Worm (Caenorhabditis elegans) whole organism, L1 larva: ENCODE results near the gene C45G9.14.

Experiments used
- C16A3.4 ChIP-seq: fragments of 150-350 bp; optimal IDR thresholded peaks from 2 replicates; lab custom pipeline; 2014; ENCODE audit warnings: missing biosample characterization, missing genetic modification characterization
- alr-1 ChIP-seq: fragments of 200-800 bp; sonication (Bioruptor generic); optimal IDR thresholded peaks from 2 replicates; lab custom pipeline; 2018; ENCODE audit warnings: borderline replicate concordance, mild to moderate bottlenecking, missing genetic modification characterization, missing compliant biosample characterization
- ama-1 ChIP-seq: fragments of 150-350 bp; optimal IDR thresholded peaks from 2 replicates; lab custom pipeline; 2014
- blmp-1 ChIP-seq: fragments of 150-350 bp; optimal IDR thresholded peaks from 2 replicates; lab custom pipeline; 2014; ENCODE audit warnings: missing biosample characterization, missing genetic modification characterization
- ceh-82 ChIP-seq, 3 experiments: fragments of 150-350 bp in 1 of 3; sonication (generic microtip) in 2 of 3; optimal IDR thresholded peaks; 2 replicates each; lab custom pipeline; 2014 to 2017; ENCODE audit warnings: missing biosample characterization in 3 of 3, missing genetic modification characterization in 3 of 3
- ceh-88 ChIP-seq: fragments of 200-800 bp; sonication (Bioruptor generic); IDR thresholded peaks from 2 replicates; pipeline ENCODE4 v1.3.6; 2022; ENCODE audit warnings: missing genetic modification characterization, missing compliant biosample characterization
- ces-1 ChIP-seq: fragments of 150-350 bp; optimal IDR thresholded peaks from 2 replicates; lab custom pipeline; 2014; ENCODE audit warnings: missing biosample characterization, missing genetic modification reagents, missing genetic modification characterization
- dsc-1 ChIP-seq: sonication (generic microtip); optimal IDR thresholded peaks from 2 replicates; lab custom pipeline; 2016; ENCODE audit warnings: mild to moderate bottlenecking, missing genetic modification characterization, missing compliant biosample characterization
- efl-1 ChIP-seq, 4 experiments: fragments of 150-350 bp; optimal IDR thresholded peaks in 3 of 4; peaks in 1 of 4; 1 replicate in 1 of 4; 2 replicates in 3 of 4; lab custom pipeline; 2014; ENCODE audit warnings: missing biosample characterization in 2 of 4, missing genetic modification characterization in 2 of 4, missing genetic modification reagents in 2 of 4
- efl-3 ChIP-seq: fragments of 200-800 bp; sonication (Bioruptor generic); optimal IDR thresholded peaks from 2 replicates; lab custom pipeline; 2018; ENCODE audit warnings: mild to moderate bottlenecking, missing genetic modification characterization, missing compliant biosample characterization
- egl-13 ChIP-seq: sonication (generic microtip); optimal IDR thresholded peaks from 2 replicates; lab custom pipeline; 2016; ENCODE audit warnings: missing genotype, missing genetic modification reagents, missing genetic modification characterization, missing compliant biosample characterization
- elt-3 ChIP-seq, 6 experiments: fragments of 150-350 bp in 1 of 6; sonication (generic microtip); optimal IDR thresholded peaks; 2 replicates each; lab custom pipeline; 2017 to 2018; ENCODE audit warnings: missing biosample characterization in 6 of 6, missing genetic modification characterization in 6 of 6, inconsistent platforms in 1 of 6
- fkh-4 ChIP-seq: sonication (generic microtip); optimal IDR thresholded peaks from 2 replicates; lab custom pipeline; 2016; ENCODE audit warnings: missing compliant biosample characterization, missing genetic modification characterization, borderline replicate concordance
- fkh-8 ChIP-seq: sonication (generic microtip); optimal IDR thresholded peaks from 2 replicates; lab custom pipeline; 2016; ENCODE audit warnings: mild to moderate bottlenecking, missing genetic modification characterization, missing compliant biosample characterization
- fos-1 ChIP-seq: fragments of 150-350 bp; optimal IDR thresholded peaks from 2 replicates; lab custom pipeline; 2014; ENCODE audit warnings: missing biosample characterization, missing genetic modification characterization
- hlh-17 ChIP-seq: fragments of 200-800 bp; sonication (Bioruptor generic); optimal IDR thresholded peaks from 2 replicates; lab custom pipeline; 2018; ENCODE audit warnings: missing genetic modification characterization, mild to moderate bottlenecking, missing compliant biosample characterization, moderate library complexity, borderline replicate concordance
- irx-1 ChIP-seq: sonication (generic microtip); optimal IDR thresholded peaks from 2 replicates; lab custom pipeline; 2016; ENCODE audit warnings: missing genetic modification characterization, missing compliant biosample characterization
- isw-1 ChIP-seq: fragments of 200-800 bp; sonication (Bioruptor generic); IDR thresholded peaks from 2 replicates; pipeline ENCODE4 v1.3.6; 2022; ENCODE audit warnings: missing genetic modification characterization, missing compliant biosample characterization
- jun-1 ChIP-seq: fragments of 150-350 bp; optimal IDR thresholded peaks from 2 replicates; lab custom pipeline; 2014; ENCODE audit warnings: missing biosample characterization, missing genetic modification reagents, missing genetic modification characterization
- lin-13 ChIP-seq: fragments of 150-350 bp; optimal IDR thresholded peaks from 2 replicates; lab custom pipeline; 2014; ENCODE audit warnings: missing biosample characterization, missing genetic modification reagents, missing genetic modification characterization
- lin-35 ChIP-seq, 2 experiments: fragments of 150-350 bp; optimal IDR thresholded peaks; 2 replicates each; lab custom pipeline; 2014; ENCODE audit warnings: missing biosample characterization in 2 of 2, missing genetic modification characterization in 2 of 2, missing genetic modification reagents in 2 of 2
- lir-3 ChIP-seq: sonication (generic microtip); optimal IDR thresholded peaks from 2 replicates; lab custom pipeline; 2016; ENCODE audit warnings: mild to moderate bottlenecking, missing genetic modification characterization, moderate library complexity, missing compliant biosample characterization; ENCODE audit not compliant: poor library complexity
- lsy-2 ChIP-seq, 2 experiments: fragments of 150-350 bp; optimal IDR thresholded peaks; 2 replicates each; lab custom pipeline; 2014; ENCODE audit warnings: missing biosample characterization in 2 of 2, missing genetic modification characterization in 2 of 2
- mef-2 ChIP-seq: fragments of 150-350 bp; optimal IDR thresholded peaks from 2 replicates; lab custom pipeline; 2014; ENCODE audit warnings: missing biosample characterization, missing genetic modification characterization
- mep-1 ChIP-seq: fragments of 150-350 bp; optimal IDR thresholded peaks from 2 replicates; lab custom pipeline; 2014; ENCODE audit warnings: missing biosample characterization, missing genetic modification characterization
- nhr-19 ChIP-seq: fragments of 200-800 bp; sonication (Bioruptor generic); conservative IDR thresholded peaks from 2 replicates; pipeline ENCODE4 v1.3.6; 2022; ENCODE audit warnings: missing genetic modification characterization, missing compliant biosample characterization
- nhr-20 ChIP-seq: sonication (generic microtip); optimal IDR thresholded peaks from 2 replicates; lab custom pipeline; 2016; ENCODE audit warnings: mild to moderate bottlenecking, missing genetic modification characterization, missing compliant biosample characterization
- nhr-47 ChIP-seq: sonication (generic microtip); optimal IDR thresholded peaks from 2 replicates; lab custom pipeline; 2016; ENCODE audit warnings: mild to moderate bottlenecking, missing genetic modification characterization, moderate library complexity, missing compliant biosample characterization
- nhr-71 ChIP-seq: sonication (generic microtip); optimal IDR thresholded peaks from 2 replicates; lab custom pipeline; 2016; ENCODE audit warnings: mild to moderate bottlenecking, missing genetic modification characterization, moderate library complexity, missing compliant biosample characterization
- nhr-77 ChIP-seq: fragments of 150-350 bp; optimal IDR thresholded peaks from 2 replicates; lab custom pipeline; 2014; ENCODE audit warnings: missing biosample characterization, missing genetic modification characterization
- nhr-85 ChIP-seq: sonication (generic microtip); peaks from one replicate; lab custom pipeline; 2016; ENCODE audit warnings: missing genetic modification characterization, inconsistent platforms, missing compliant biosample characterization
- nhr-90 ChIP-seq: sonication (generic microtip); optimal IDR thresholded peaks from 2 replicates; lab custom pipeline; 2016; ENCODE audit warnings: mild to moderate bottlenecking, missing genetic modification characterization, missing compliant biosample characterization; ENCODE audit not compliant: poor library complexity
- pqm-1 ChIP-seq: sonication (generic microtip); optimal IDR thresholded peaks from 3 replicates; lab custom pipeline; 2017; ENCODE audit warnings: missing biosample characterization, missing genetic modification characterization
- rnt-1 ChIP-seq: sonication (generic microtip); optimal IDR thresholded peaks from 2 replicates; lab custom pipeline; 2016; ENCODE audit warnings: mild to moderate bottlenecking, missing genetic modification characterization, moderate library complexity, missing compliant biosample characterization
- skn-1 ChIP-seq: fragments of 150-350 bp; optimal IDR thresholded peaks from 2 replicates; lab custom pipeline; 2014; ENCODE audit warnings: missing biosample characterization, missing genetic modification characterization
- snu-23 ChIP-seq: sonication (generic microtip); optimal IDR thresholded peaks from 2 replicates; lab custom pipeline; 2016; ENCODE audit warnings: missing genetic modification characterization, missing compliant biosample characterization
- sptf-1 ChIP-seq: fragments of 150-350 bp; optimal IDR thresholded peaks from 2 replicates; lab custom pipeline; 2014; ENCODE audit warnings: missing biosample characterization, missing genetic modification characterization
- swsn-7 ChIP-seq: sonication (generic microtip); optimal IDR thresholded peaks from 2 replicates; lab custom pipeline; 2016; ENCODE audit warnings: missing genetic modification characterization, missing compliant biosample characterization
- tbx-2 ChIP-seq: sonication (generic microtip); optimal IDR thresholded peaks from 2 replicates; lab custom pipeline; 2016; ENCODE audit warnings: missing genetic modification characterization, missing compliant biosample characterization
- unc-86 ChIP-seq: sonication (generic microtip); optimal IDR thresholded peaks from 2 replicates; lab custom pipeline; 2016; ENCODE audit warnings: missing genetic modification characterization, missing compliant biosample characterization
- unc-98 ChIP-seq: fragments of 200-800 bp; sonication (Bioruptor generic); IDR thresholded peaks from 2 replicates; pipeline ENCODE4 v1.3.6; 2022; ENCODE audit warnings: missing genetic modification characterization, missing compliant biosample characterization
- xbp-1 ChIP-seq: sonication (generic microtip); optimal IDR thresholded peaks from 2 replicates; lab custom pipeline; 2016; ENCODE audit warnings: missing genetic modification characterization, missing compliant biosample characterization
- zip-4 ChIP-seq: fragments of 200-800 bp; sonication (Bioruptor generic); optimal IDR thresholded peaks from 2 replicates; lab custom pipeline; 2018; ENCODE audit warnings: mild to moderate bottlenecking, missing genetic modification characterization, moderate library complexity, missing compliant biosample characterization
- ztf-4 ChIP-seq: fragments of 150-350 bp; optimal IDR thresholded peaks from 2 replicates; lab custom pipeline; 2014; ENCODE audit warnings: missing biosample characterization, missing genetic modification characterization

C45G9.14 gene

DNA sequence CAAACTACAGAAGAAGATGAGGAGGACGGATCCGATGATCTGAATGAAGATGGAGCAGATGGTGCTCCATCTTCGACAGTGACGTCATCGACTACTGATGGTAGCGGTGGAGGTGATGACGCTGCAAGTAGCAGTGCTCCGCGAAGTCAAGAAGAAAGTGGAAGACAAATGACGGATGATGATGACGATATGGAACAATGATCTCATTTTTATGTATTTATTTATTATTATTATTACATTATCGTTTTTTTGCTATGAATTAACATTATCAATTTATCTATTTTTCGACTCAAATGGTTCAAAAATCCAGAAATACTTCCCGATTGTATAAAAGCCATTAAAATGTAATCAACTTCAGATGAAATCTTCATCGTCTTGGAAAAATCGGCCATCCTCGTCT, 23.1 kb upstream of the C45G9.14 start, which contains the start of gene R144.3:
Gene R144.3 (plus strand): TSS at position 301 of the 400 bp plus-strand sequence.
- TF ChIP-seq pqm-1 (tag; lab: Kevin White, UChicago), result no peak
- TF ChIP-seq nhr-19 (GFP tag; lab: Robert Waterston, UW), result no peak
- TF ChIP-seq nhr-77 (tag; lab: Kevin White, UChicago), result no peak
- no peak for TF ChIP-seq hlh-17 (GFP tag; lab: Kevin White, UChicago)

DNA sequence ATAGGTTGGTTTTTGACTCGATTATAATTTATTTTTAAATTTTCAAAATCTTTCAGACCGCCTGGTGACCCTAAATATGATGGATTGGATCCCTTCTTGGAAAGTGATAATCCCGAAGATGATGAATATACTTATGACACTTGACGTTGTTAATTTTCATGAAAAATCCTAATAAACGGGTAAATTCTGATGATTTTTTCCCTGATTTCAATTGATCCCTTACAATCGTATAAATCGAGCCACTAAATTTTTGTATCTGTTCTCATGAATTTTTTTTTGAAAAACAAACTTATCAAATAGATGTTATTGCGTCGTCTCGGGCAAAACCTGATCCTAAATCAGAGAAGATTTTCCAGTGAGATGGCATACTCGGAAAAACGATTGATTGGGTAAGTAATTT, 21.8 kb upstream of the C45G9.14 start, which contains the start of gene R144.13:
Gene R144.13 (plus strand): TSS at position 301 of the 400 bp plus-strand sequence.
- no peak for TF ChIP-seq sptf-1 (tag; lab: Kevin White, UChicago)
- no peak for TF ChIP-seq fkh-4 (tag; lab: Kevin White, UChicago)
- TF ChIP-seq skn-1 (tag; lab: Kevin White, UChicago), result no peak
- no peak for TF ChIP-seq efl-1 (optimal IDR thresholded peaks at IDR 0.05; lab: Kevin White, UChicago)
- TF ChIP-seq efl-1 (GFP tag; optimal IDR thresholded peaks at IDR 0.05 in 1 of 2; lab: Kevin White, UChicago), result peak in 1 of 2 experiments; percentile 68
- TF ChIP-seq unc-98 (GFP tag; lab: Robert Waterston, UW), result no peak
- no peak for TF ChIP-seq fos-1 (tag; lab: Kevin White, UChicago)

DNA sequence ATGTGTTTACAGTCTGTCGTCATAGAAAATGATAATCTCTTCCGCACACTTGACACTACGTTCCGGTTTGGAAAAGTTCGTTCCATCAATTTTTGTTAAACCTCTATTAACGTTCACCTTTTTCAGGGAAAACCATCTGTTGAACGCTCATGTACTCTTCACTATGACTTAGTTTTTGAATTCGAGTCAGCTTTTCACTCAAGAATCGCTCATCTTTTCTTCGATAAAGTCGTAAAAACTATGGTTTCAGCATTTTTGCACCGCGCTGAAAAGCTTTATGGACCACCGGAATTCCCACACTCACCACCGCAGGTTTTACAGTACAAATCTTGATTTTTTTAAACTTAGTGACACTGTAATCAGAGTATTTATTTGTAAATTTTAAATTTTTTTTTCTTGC, 21.2 kb upstream of the C45G9.14 start:
- TF ChIP-seq alr-1 (no peak), nhr-85 (tag; lab: Kevin White, UChicago) (peak; percentile 26), ztf-4 (peak; percentile 32)

DNA sequence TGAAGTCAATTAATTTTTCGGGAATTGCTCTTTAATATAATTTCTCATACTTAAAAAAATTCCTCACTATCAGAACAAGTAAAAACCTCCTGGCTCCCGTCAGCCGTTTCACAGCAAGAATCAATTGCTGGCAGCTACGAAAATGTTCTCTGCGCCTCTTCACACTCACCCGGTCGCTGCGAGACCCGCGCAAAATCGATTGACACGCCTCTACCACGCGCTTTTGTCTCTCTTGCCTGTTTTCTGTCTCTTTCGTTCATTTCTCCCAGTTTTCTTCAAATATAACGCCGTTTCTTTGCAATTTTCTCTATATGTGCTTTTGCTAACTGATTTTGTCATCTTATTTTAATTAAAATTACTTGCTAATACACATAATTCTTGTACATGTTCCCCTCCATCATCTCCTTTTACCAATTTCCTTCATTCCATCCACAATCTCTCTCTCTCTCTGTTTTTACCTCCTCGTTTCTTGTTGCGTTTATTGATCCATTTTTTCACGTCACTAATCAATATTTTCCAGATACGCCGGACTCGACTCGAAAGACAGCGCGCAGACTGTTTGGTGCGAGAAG, 20.3 kb upstream of the C45G9.14 start, which contains the start of gene pcf-11:
Gene pcf-11 (plus strand): TSS at position 522 of the 572 bp plus-strand sequence.
- peak; percentile 66 to 71 for TF ChIP-seq efl-1 (optimal IDR thresholded peaks at IDR 0.05; lab: Kevin White, UChicago)
- TF ChIP-seq efl-1 (GFP tag; optimal IDR thresholded peaks at IDR 0.05 in 1 of 2; lab: Kevin White, UChicago), result peak; percentile 54 to 96
- TF ChIP-seq unc-86 (tag; lab: Kevin White, UChicago), result peak; percentile 53
- peak; percentile 24 to 84 (median 40) for TF ChIP-seq ceh-82 (tag; optimal IDR thresholded peaks at IDR 0.05; lab: Kevin White, UChicago)
- peak; percentile 34 for TF ChIP-seq C16A3.4 (tag; lab: Kevin White, UChicago)
- TF ChIP-seq nhr-71 (tag; lab: Kevin White, UChicago), result peak; percentile 69
- TF ChIP-seq lin-35 (GFP tag; optimal IDR thresholded peaks at IDR 0.05; lab: Kevin White, UChicago), result peak; percentile 69 to 75
- peak; percentile 63 for TF ChIP-seq rnt-1
- TF ChIP-seq tbx-2, result peak; percentile 45
- TF ChIP-seq lin-13 (GFP tag; lab: Kevin White, UChicago), result peak; percentile 28
- peak; percentile 47 for TF ChIP-seq nhr-47 (tag; lab: Kevin White, UChicago)
- peak; percentile 36 for TF ChIP-seq nhr-90 (tag; lab: Kevin White, UChicago)
- peak; percentile 25 for TF ChIP-seq dsc-1
- no peak for TF ChIP-seq ztf-4
- no peak for TF ChIP-seq mef-2 (tag; lab: Kevin White, UChicago)
- TF ChIP-seq isw-1 (GFP tag; lab: Robert Waterston, UW), result peak; percentile 56
- TF ChIP-seq jun-1 (tag; lab: Kevin White, UChicago), result peak; percentile 10
- TF ChIP-seq ama-1 (lab: Kevin White, UChicago), result peak; percentile 53
- peak; percentile 41; the same call in 1 of the 2 replicates for TF ChIP-seq nhr-19 (GFP tag; lab: Robert Waterston, UW)
- TF ChIP-seq fkh-8 (tag; lab: Kevin White, UChicago), result peak; percentile 40
- TF ChIP-seq efl-3 (GFP tag; lab: Kevin White, UChicago), result no peak
- TF ChIP-seq lsy-2 (tag; optimal IDR thresholded peaks at IDR 0.05; lab: Kevin White, UChicago), result peak; percentile 43 to 78
- peak; percentile 53 for TF ChIP-seq xbp-1 (tag; lab: Kevin White, UChicago)
- peak; percentile 58 for TF ChIP-seq skn-1 (tag; lab: Kevin White, UChicago)
- TF ChIP-seq ces-1, result no peak
- TF ChIP-seq nhr-20, result peak; percentile 38
- TF ChIP-seq fos-1 (tag; lab: Kevin White, UChicago), result peak; percentile 15
- no peak for TF ChIP-seq ceh-88 (GFP tag; lab: Robert Waterston, UW)
- TF ChIP-seq snu-23 (GFP tag; lab: Kevin White, UChicago), result peak; percentile 78
- TF ChIP-seq mep-1 (tag; lab: Kevin White, UChicago), result peak; percentile 33
- TF ChIP-seq swsn-7 (tag; lab: Kevin White, UChicago), result peak; percentile 51
- TF ChIP-seq elt-3 (tag; optimal IDR thresholded peaks at IDR 0.05; lab: Kevin White, UChicago), result peak in 2 of 6 experiments; percentile 5 to 8
- no peak for TF ChIP-seq egl-13 (tag; lab: Kevin White, UChicago)
- peak; percentile 9 for TF ChIP-seq irx-1 (tag; lab: Kevin White, UChicago)
- peak; percentile 60 for TF ChIP-seq nhr-77 (tag; lab: Kevin White, UChicago)
- TF ChIP-seq lir-3 (tag; lab: Kevin White, UChicago), result peak; percentile 43
- TF ChIP-seq zip-4, result no peak
- TF ChIP-seq blmp-1 (tag; lab: Kevin White, UChicago), result peak; percentile 13
- no peak for TF ChIP-seq sptf-1 (tag; lab: Kevin White, UChicago)
